Worm (Caenorhabditis elegans) whole organism, L4 larva: ENCODE data around the gene srx-74.

Experiments used
- ZK546.5 ChIP-seq, 2 experiments: sonication (generic microtip); optimal IDR thresholded peaks; 2 replicates each; lab custom pipeline; 2017; ENCODE audit warnings: missing biosample characterization in 2 of 2, missing genetic modification characterization in 2 of 2
- ama-1 ChIP-seq: fragments of 150-350 bp; optimal IDR thresholded peaks from 2 replicates; lab custom pipeline; 2014; ENCODE audit warnings: inconsistent platforms, mixed read lengths
- ceh-82 ChIP-seq: sonication (generic microtip); optimal IDR thresholded peaks from 2 replicates; lab custom pipeline; 2017; ENCODE audit warnings: missing biosample characterization, missing genetic modification characterization
- hlh-11 ChIP-seq: fragments of 200-800 bp; sonication (Bioruptor generic); optimal IDR thresholded peaks from 2 replicates; lab custom pipeline; 2018; ENCODE audit warnings: mild to moderate bottlenecking, missing genetic modification characterization, missing compliant biosample characterization
- lir-3 ChIP-seq: sonication (generic microtip); optimal IDR thresholded peaks from 2 replicates; lab custom pipeline; 2016; ENCODE audit warnings: mild to moderate bottlenecking, missing genetic modification characterization, missing compliant biosample characterization
- mep-1 ChIP-seq: fragments of 150-350 bp; sonication (generic microtip); optimal IDR thresholded peaks from 3 replicates; lab custom pipeline; 2014; ENCODE audit warnings: missing biosample characterization, missing genetic modification characterization
- nhr-11 ChIP-seq: fragments of 150-350 bp; optimal IDR thresholded peaks from 2 replicates; lab custom pipeline; 2014; ENCODE audit warnings: missing biosample characterization, missing genetic modification characterization
- nhr-25 ChIP-seq: sonication (generic microtip); optimal IDR thresholded peaks from 2 replicates; lab custom pipeline; 2017; ENCODE audit warnings: missing genetic modification characterization, mild to moderate bottlenecking, missing compliant biosample characterization, antibody characterized with exemption, moderate library complexity, borderline replicate concordance; ENCODE audit not compliant: insufficient read depth
- nhr-77 ChIP-seq: fragments of 150-350 bp; optimal IDR thresholded peaks from 2 replicates; lab custom pipeline; 2014; ENCODE audit warnings: missing biosample characterization, missing genetic modification characterization
- pha-4 ChIP-seq, 2 experiments: fragments of 150-350 bp in 1 of 2; fragments of 200-800 bp in 1 of 2; sonication (Bioruptor generic) in 1 of 2; IDR thresholded peaks in 1 of 2; optimal IDR thresholded peaks in 1 of 2; 2 replicates each; pipeline versions ENCODE4 v1.3.6 to Lab custom; 2014 to 2022; ENCODE audit warnings: missing genetic modification characterization in 2 of 2, missing genetic modification reagents in 2 of 2, missing biosample characterization in 1 of 2, missing compliant biosample characterization in 1 of 2
- pqm-1 ChIP-seq: sonication (generic microtip); optimal IDR thresholded peaks from 2 replicates; lab custom pipeline; 2017; ENCODE audit warnings: missing biosample characterization, missing genetic modification characterization
- set-16 ChIP-seq: fragments of 200-800 bp; sonication (Bioruptor generic); IDR thresholded peaks from 2 replicates; pipeline ENCODE4 v1.3.6; 2022; ENCODE audit warnings: missing genetic modification reagents, missing genetic modification characterization, missing compliant biosample characterization
- zag-1 ChIP-seq: fragments of 150-350 bp; optimal IDR thresholded peaks from 2 replicates; lab custom pipeline; 2014; ENCODE audit warnings: missing biosample characterization, missing genetic modification characterization

DNA sequence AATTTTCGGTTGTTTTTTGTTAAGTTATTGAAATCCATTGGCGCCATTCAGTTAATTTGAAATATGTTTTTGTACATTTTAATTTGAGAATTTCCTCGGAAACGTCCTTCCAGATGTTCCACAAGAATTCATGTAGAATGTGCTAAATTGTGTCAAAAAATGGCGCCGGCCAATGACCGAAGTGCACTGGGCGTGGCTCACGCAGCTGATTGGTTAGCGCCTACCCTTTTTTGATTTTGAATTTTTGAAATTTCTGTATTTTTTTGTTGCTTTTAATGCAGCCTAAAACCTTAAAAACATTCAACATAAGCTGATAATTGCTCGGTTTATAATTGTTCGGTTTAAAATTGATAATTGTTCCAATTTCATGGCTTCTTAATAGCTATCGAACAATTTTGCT is 14.5 kb upstream of the srx-74 start:
- TF ChIP-seq ZK546.5 (tag; optimal IDR thresholded peaks at IDR 0.05; lab: Kevin White, UChicago) (no peak), nhr-11 (no peak), mep-1 (tag; lab: Kevin White, UChicago) (no peak), ceh-82 (tag; lab: Kevin White, UChicago) (no peak), nhr-77 (tag; lab: Kevin White, UChicago) (no peak), lir-3 (no peak), set-16 (GFP tag; lab: Robert Waterston, UW) (no peak), ama-1 (lab: Kevin White, UChicago) (no peak), zag-1 (tag; lab: Kevin White, UChicago) (no peak), nhr-25 (tag; lab: Kevin White, UChicago) (no peak), hlh-11 (tag; lab: Kevin White, UChicago) (no peak), pha-4 (GFP tag; IDR thresholded peaks at IDR 0.05; lab: Robert Waterston, UW) (no peak), pha-4 (tag; optimal IDR thresholded peaks at IDR 0.05; lab: Kevin White, UChicago) (no peak), pqm-1 (no peak)
